Worm (Caenorhabditis elegans): ENCODE measurements around the gene fipr-12.

ce11 chrV:9915021-9915420 is 28.1 kb upstream of the fipr-12 start, which contains the start of gene mec-9:
- no peak for TF ChIP-seq blmp-1 (tag; optimal IDR thresholded peaks at IDR 0.05; ENCODE audit: insufficient read depth)
- TF ChIP-seq ceh-16 (tag; optimal IDR thresholded peaks at IDR 0.05): no peak
- TF ChIP-seq nhr-21 (tag; optimal IDR thresholded peaks at IDR 0.05): no peak

All from whole organism, L2 larva.